Worm (Caenorhabditis elegans) whole organism, L2 larva: ENCODE data around the gene F53C3.4.

Experiments used
- C34F6.9 ChIP-seq: fragments of 150-350 bp; optimal IDR thresholded peaks from 2 replicates; lab custom pipeline; 2014; ENCODE audit warnings: missing biosample characterization, missing genetic modification characterization
- F13H6.1 ChIP-seq: sonication (generic microtip); optimal IDR thresholded peaks from 2 replicates; lab custom pipeline; 2016; ENCODE audit warnings: missing genetic modification characterization, missing compliant biosample characterization
- Y55F3AM.14 ChIP-seq: fragments of 200-800 bp; sonication (Bioruptor generic); optimal IDR thresholded peaks from 2 replicates; lab custom pipeline; 2018; ENCODE audit warnings: mild to moderate bottlenecking, missing genetic modification characterization, missing compliant biosample characterization
- ZK546.5 ChIP-seq: sonication (generic microtip); optimal IDR thresholded peaks from 2 replicates; lab custom pipeline; 2017; ENCODE audit warnings: missing biosample characterization, missing genetic modification characterization
- alr-1 ChIP-seq: fragments of 150-350 bp; optimal IDR thresholded peaks from 2 replicates; lab custom pipeline; 2014; ENCODE audit warnings: missing biosample characterization, missing genetic modification characterization
- aly-2 ChIP-seq: fragments of 150-350 bp; optimal IDR thresholded peaks from 2 replicates; lab custom pipeline; 2014; ENCODE audit warnings: missing biosample characterization, missing genetic modification characterization
- ama-1 ChIP-seq: fragments of 150-350 bp; optimal IDR thresholded peaks from 2 replicates; lab custom pipeline; 2018; ENCODE audit warnings: inconsistent platforms
- blmp-1 ChIP-seq: sonication (generic microtip); optimal IDR thresholded peaks from 2 replicates; lab custom pipeline; 2017; ENCODE audit warnings: missing genetic modification characterization, mild to moderate bottlenecking, missing compliant biosample characterization, antibody characterized with exemption, moderate library complexity; ENCODE audit not compliant: insufficient read depth
- ceh-16 ChIP-seq: fragments of 150-350 bp; optimal IDR thresholded peaks from 2 replicates; lab custom pipeline; 2014; ENCODE audit warnings: missing biosample characterization, missing genetic modification characterization
- ceh-82 ChIP-seq: fragments of 150-350 bp; optimal IDR thresholded peaks from 2 replicates; lab custom pipeline; 2014; ENCODE audit warnings: missing biosample characterization, missing genetic modification characterization
- crh-2 ChIP-seq: sonication (generic microtip); optimal IDR thresholded peaks from 2 replicates; lab custom pipeline; 2017; ENCODE audit warnings: missing biosample characterization, missing genetic modification characterization
- egl-27 ChIP-seq: sonication (generic microtip); optimal IDR thresholded peaks from 3 replicates; lab custom pipeline; 2017; ENCODE audit warnings: missing biosample characterization, missing genetic modification reagents, missing genetic modification characterization
- elt-1 ChIP-seq: fragments of 150-350 bp; optimal IDR thresholded peaks from 2 replicates; lab custom pipeline; 2014; ENCODE audit warnings: missing biosample characterization, missing genetic modification characterization
- fos-1 ChIP-seq: fragments of 150-350 bp; optimal IDR thresholded peaks from 2 replicates; lab custom pipeline; 2014; ENCODE audit warnings: missing biosample characterization, missing genetic modification characterization
- gmeb-1 ChIP-seq: fragments of 150-350 bp; optimal IDR thresholded peaks from 2 replicates; lab custom pipeline; 2014; ENCODE audit warnings: missing biosample characterization, missing genetic modification characterization
- lin-13 ChIP-seq: fragments of 150-350 bp; optimal IDR thresholded peaks from 2 replicates; lab custom pipeline; 2014; ENCODE audit warnings: missing biosample characterization, missing genetic modification reagents, missing genetic modification characterization
- lin-39 ChIP-seq: fragments of 150-350 bp; optimal IDR thresholded peaks from 2 replicates; lab custom pipeline; 2014; ENCODE audit warnings: missing biosample characterization, missing genetic modification reagents, missing genetic modification characterization
- lsy-2 ChIP-seq, 2 experiments: fragments of 150-350 bp in 1 of 2; sonication (generic microtip) in 1 of 2; optimal IDR thresholded peaks; 2 replicates each; lab custom pipeline; 2014 to 2017; ENCODE audit warnings: missing biosample characterization in 2 of 2, missing genetic modification characterization in 2 of 2
- mbf-1 ChIP-seq: sonication (generic microtip); optimal IDR thresholded peaks from 2 replicates; lab custom pipeline; 2017; ENCODE audit warnings: missing biosample characterization, missing genetic modification characterization
- mdl-1 ChIP-seq, 2 experiments: fragments of 150-350 bp in 1 of 2; sonication (generic microtip) in 1 of 2; optimal IDR thresholded peaks; 2 replicates each; lab custom pipeline; 2017; ENCODE audit warnings: missing biosample characterization in 2 of 2, missing genetic modification characterization in 2 of 2
- nhr-10 ChIP-seq: sonication (generic microtip); optimal IDR thresholded peaks from 2 replicates; lab custom pipeline; 2017; ENCODE audit warnings: missing biosample characterization, missing genetic modification characterization
- nhr-12 ChIP-seq: fragments of 150-350 bp; optimal IDR thresholded peaks from 2 replicates; lab custom pipeline; 2014; ENCODE audit warnings: missing biosample characterization, missing genetic modification characterization
- nhr-21 ChIP-seq: fragments of 150-350 bp; optimal IDR thresholded peaks from 2 replicates; lab custom pipeline; 2014; ENCODE audit warnings: missing biosample characterization, missing genetic modification characterization
- nhr-23 ChIP-seq: fragments of 150-350 bp; optimal IDR thresholded peaks from 2 replicates; lab custom pipeline; 2014; ENCODE audit warnings: missing biosample characterization, missing genetic modification reagents, missing genetic modification characterization
- nhr-237 ChIP-seq: fragments of 150-350 bp; optimal IDR thresholded peaks from 2 replicates; lab custom pipeline; 2014; ENCODE audit warnings: missing biosample characterization, missing genetic modification characterization
- nhr-25 ChIP-seq: fragments of 150-350 bp; sonication (generic microtip); optimal IDR thresholded peaks from 3 replicates; lab custom pipeline; 2014; ENCODE audit warnings: missing biosample characterization, missing genetic modification characterization
- nhr-77 ChIP-seq: fragments of 150-350 bp; optimal IDR thresholded peaks from 2 replicates; lab custom pipeline; 2014; ENCODE audit warnings: missing biosample characterization, missing genetic modification characterization
- peb-1 ChIP-seq: fragments of 150-350 bp; optimal IDR thresholded peaks from 2 replicates; lab custom pipeline; 2014; ENCODE audit warnings: missing biosample characterization, missing genetic modification characterization
- sem-4 ChIP-seq: fragments of 150-350 bp; optimal IDR thresholded peaks from 2 replicates; lab custom pipeline; 2014; ENCODE audit warnings: missing biosample characterization, missing genetic modification reagents, missing genetic modification characterization
- skn-1 ChIP-seq: sonication (generic microtip); optimal IDR thresholded peaks from 2 replicates; lab custom pipeline; 2017; ENCODE audit warnings: missing biosample characterization, missing genetic modification characterization
- sma-9 ChIP-seq, 2 experiments: fragments of 150-350 bp in 1 of 2; sonication (generic microtip) in 1 of 2; optimal IDR thresholded peaks; 2 replicates each; lab custom pipeline; 2014 to 2016; ENCODE audit warnings: missing genetic modification characterization in 2 of 2, mild to moderate bottlenecking in 1 of 2, missing biosample characterization in 1 of 2, missing compliant biosample characterization in 1 of 2, missing genetic modification reagents in 1 of 2, moderate library complexity in 1 of 2
- snpc-4 ChIP-seq: fragments of 150-350 bp; optimal IDR thresholded peaks from 2 replicates; lab custom pipeline; 2014; ENCODE audit warnings: missing biosample characterization, missing genetic modification characterization
- unc-39 ChIP-seq: fragments of 150-350 bp; optimal IDR thresholded peaks from 2 replicates; lab custom pipeline; 2014; ENCODE audit warnings: missing biosample characterization, missing genetic modification characterization
- zag-1 ChIP-seq: fragments of 150-350 bp; optimal IDR thresholded peaks from 2 replicates; lab custom pipeline; 2014; ENCODE audit warnings: missing biosample characterization, missing genetic modification characterization
- ztf-1 ChIP-seq: fragments of 200-800 bp; sonication (Bioruptor generic); conservative IDR thresholded peaks from 2 replicates; pipeline ENCODE4 v1.3.6; 2022; ENCODE audit warnings: missing genetic modification characterization, missing compliant biosample characterization
- ztf-11 ChIP-seq: sonication (generic microtip); optimal IDR thresholded peaks from 2 replicates; lab custom pipeline; 2017; ENCODE audit warnings: missing biosample characterization, missing genetic modification characterization
- ztf-4 ChIP-seq: fragments of 150-350 bp; optimal IDR thresholded peaks from 2 replicates; lab custom pipeline; 2014; ENCODE audit warnings: missing biosample characterization, missing genetic modification characterization

Gene F53C3.4

DNA sequence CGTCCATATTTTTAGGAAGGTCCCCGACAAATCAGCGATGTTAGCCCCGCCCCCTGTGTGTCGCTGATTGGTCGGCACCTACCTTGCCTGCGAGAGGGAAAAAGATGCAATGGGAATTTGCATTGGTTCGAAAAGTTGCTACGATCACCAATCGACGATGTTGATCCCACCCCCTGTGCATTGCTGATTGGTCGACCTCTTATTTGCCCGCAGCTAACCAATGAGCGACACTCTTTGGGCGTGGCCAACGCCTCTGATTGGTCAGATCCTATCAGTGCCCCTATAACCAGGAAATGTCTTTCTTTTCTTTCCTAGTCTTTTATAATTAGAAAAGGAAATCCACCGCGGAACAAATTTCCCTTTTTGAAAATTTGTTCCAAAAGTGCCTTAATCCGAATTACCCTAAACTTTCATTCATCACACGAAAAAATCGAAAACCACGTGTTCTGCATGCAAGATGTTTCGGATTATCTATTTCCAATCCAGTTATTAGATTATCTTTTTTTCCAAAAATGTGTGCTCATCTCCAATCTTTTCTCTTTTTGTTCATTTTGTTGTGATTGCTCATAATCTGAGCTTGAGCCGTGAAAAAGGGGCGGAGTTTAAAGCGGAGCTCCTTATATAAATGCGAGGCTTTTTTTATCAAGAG is 16.9 kb downstream of the F53C3.4 start:
- TF ChIP-seq skn-1 (tag; lab: Kevin White, UChicago), result no peak
- TF ChIP-seq snpc-4 (tag; lab: Kevin White, UChicago), result no peak
- no peak for TF ChIP-seq lin-39 (tag; lab: Kevin White, UChicago)
- TF ChIP-seq ZK546.5, result no peak
- TF ChIP-seq ceh-16 (tag; lab: Kevin White, UChicago), result no peak
- no peak for TF ChIP-seq Y55F3AM.14 (GFP tag; lab: Kevin White, UChicago)
- no peak for TF ChIP-seq ztf-11 (tag; lab: Kevin White, UChicago)
- no peak for TF ChIP-seq nhr-10 (tag; lab: Kevin White, UChicago)
- TF ChIP-seq lin-13 (GFP tag; lab: Kevin White, UChicago), result no peak

DNA sequence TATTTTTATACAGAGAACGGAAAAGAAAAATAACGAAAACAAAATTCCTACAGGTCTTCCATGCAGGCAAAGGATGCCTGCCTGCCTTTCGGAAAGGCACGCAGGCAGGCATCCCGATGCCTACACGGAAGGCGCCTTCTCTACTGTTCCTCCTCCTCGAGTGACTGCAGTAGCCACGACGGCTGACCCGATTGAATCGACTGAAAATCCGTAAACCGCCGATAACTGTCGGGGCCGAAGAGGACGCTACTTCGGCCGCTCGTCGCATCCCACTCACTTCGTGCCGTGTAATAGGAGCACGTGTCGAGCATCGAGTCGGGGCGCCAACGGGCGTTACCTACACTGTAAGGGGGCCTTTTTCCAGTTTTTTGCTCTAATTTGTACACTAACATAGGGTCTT is 19.4 kb downstream of the F53C3.4 start:
- TF ChIP-seq F13H6.1 (no peak), peb-1 (no peak), lin-39 (tag; lab: Kevin White, UChicago) (no peak), nhr-23 (tag; lab: Kevin White, UChicago) (no peak), nhr-237 (tag; lab: Kevin White, UChicago) (no peak), mdl-1 (tag; optimal IDR thresholded peaks at IDR 0.05; lab: Kevin White, UChicago) (no peak), ama-1 (no peak), C34F6.9 (no peak), sem-4 (tag; lab: Kevin White, UChicago) (no peak), nhr-12 (tag; lab: Kevin White, UChicago) (no peak), ceh-82 (tag; lab: Kevin White, UChicago) (no peak), skn-1 (tag; lab: Kevin White, UChicago) (no peak), ceh-16 (tag; lab: Kevin White, UChicago) (no peak), zag-1 (tag; lab: Kevin White, UChicago) (no peak), nhr-25 (tag; lab: Kevin White, UChicago) (no peak), mbf-1 (no peak), fos-1 (tag; lab: Kevin White, UChicago) (no peak), ZK546.5 (no peak)

DNA sequence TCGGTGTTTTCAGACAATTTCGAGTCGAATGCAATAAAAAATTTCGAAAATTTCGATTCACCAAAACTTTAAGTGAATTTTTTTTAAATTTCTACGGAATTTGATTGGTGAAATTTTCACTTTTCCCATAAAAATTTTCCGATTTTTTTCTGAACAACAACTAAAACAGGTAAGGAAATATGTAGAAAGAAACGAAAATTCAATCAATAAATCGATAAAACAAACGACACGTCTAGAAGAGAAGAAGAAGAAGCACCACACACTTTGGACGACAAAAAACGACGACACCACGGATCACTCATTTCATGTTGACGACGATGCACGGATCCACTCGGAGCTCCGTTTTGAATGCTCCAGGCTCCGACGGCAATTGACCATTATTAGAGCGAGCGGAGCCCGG is 21.5 kb downstream of the F53C3.4 start:
- no peak for TF ChIP-seq nhr-237 (tag; lab: Kevin White, UChicago)
- TF ChIP-seq alr-1, result no peak
- no peak for TF ChIP-seq ceh-16 (tag; lab: Kevin White, UChicago)
- no peak for TF ChIP-seq lin-13 (GFP tag; lab: Kevin White, UChicago)
- TF ChIP-seq blmp-1 (tag; lab: Kevin White, UChicago), result no peak
- TF ChIP-seq zag-1 (tag; lab: Kevin White, UChicago), result no peak
- no peak for TF ChIP-seq egl-27 (tag; lab: Kevin White, UChicago)
- TF ChIP-seq Y55F3AM.14 (GFP tag; lab: Kevin White, UChicago), result no peak

DNA sequence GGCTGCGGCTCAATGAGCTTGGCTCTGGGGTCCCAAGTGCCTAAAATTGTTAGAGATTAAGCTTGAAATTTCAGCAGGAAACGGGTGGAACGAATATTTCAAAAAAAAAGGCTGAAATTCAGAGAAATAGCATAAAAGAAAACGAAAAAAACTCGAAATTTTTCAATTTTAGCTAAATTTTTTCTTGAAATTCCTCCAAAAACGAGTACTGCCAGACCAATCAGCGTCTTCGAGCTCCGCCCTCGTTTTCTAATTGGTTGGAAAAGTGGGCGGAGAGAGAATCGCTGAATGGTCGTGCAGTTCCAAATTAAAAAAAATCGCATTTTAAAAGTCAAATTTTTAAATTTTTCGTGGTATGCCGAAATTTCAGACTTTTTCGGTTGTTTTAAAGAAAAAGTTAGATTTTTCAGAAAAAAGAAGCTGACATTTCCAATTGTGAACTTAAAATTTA is 26.8 kb downstream of the F53C3.4 start, which contains the start of gene plpp-1.1:
TSS of gene plpp-1.1 (minus strand) at position 51 of the 451 bp plus-strand sequence.
- TF ChIP-seq gmeb-1 (tag; lab: Kevin White, UChicago) (no peak), aly-2 (no peak), sem-4 (tag; lab: Kevin White, UChicago) (no peak), ztf-4 (tag; lab: Kevin White, UChicago) (no peak), lin-13 (GFP tag; lab: Kevin White, UChicago) (no peak), ceh-16 (tag; lab: Kevin White, UChicago) (no peak), nhr-77 (tag; lab: Kevin White, UChicago) (no peak), nhr-23 (tag; lab: Kevin White, UChicago) (no peak), zag-1 (tag; lab: Kevin White, UChicago) (no peak), fos-1 (tag; lab: Kevin White, UChicago) (no peak), crh-2 (no peak), nhr-25 (tag; lab: Kevin White, UChicago) (no peak), elt-1 (tag; lab: Kevin White, UChicago) (no peak), nhr-21 (no peak), unc-39 (tag; lab: Kevin White, UChicago) (no peak), peb-1 (no peak), lsy-2 (tag; optimal IDR thresholded peaks at IDR 0.05; lab: Kevin White, UChicago) (no peak), sma-9 (GFP tag; optimal IDR thresholded peaks at IDR 0.05; lab: Kevin White, UChicago) (no peak), sma-9 (tag; optimal IDR thresholded peaks at IDR 0.05; lab: Kevin White, UChicago) (no peak), nhr-10 (tag; lab: Kevin White, UChicago) (no peak), ztf-1 (GFP tag; lab: Robert Waterston, UW) (no peak)
